Worm (Caenorhabditis elegans) whole organism, dauer: ENCODE measurements around the gene pigg-1.

Experiments used
- unc-62 ChIP-seq: sonication (generic microtip); optimal IDR thresholded peaks from 2 replicates; lab custom pipeline; 2017; ENCODE audit warnings: missing biosample characterization, missing genetic modification reagents, missing genetic modification characterization

pigg-1 gene

DNA sequence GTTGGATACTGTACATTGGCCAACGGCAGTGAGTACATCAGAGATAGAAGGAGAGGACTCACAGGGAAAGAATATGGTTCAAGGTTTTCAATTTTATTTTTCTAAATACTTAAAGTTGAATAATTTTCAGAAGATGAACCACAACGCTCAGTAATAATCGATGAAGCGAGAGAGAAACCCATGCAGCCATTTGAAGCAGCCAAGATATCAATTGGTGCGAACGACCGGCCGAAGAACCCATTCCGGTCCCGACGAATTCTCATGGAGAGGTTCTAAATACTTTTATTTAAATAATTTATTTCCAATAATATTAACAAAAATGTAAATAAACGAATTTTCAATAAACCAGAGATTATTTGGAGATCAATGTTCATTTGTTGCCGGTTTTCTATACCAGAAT lies at the start of gene pigg-1:
Gene pigg-1 (minus strand): TSS at position 101 of the 400 bp plus-strand sequence.
- no peak for TF ChIP-seq unc-62 (GFP tag; lab: Kevin White, UChicago)

ce11 chrII:8648843-8649242 lies 48.8 kb upstream of the pigg-1 start:
- no peak for TF ChIP-seq unc-62 (GFP tag; lab: Kevin White, UChicago)

DNA sequence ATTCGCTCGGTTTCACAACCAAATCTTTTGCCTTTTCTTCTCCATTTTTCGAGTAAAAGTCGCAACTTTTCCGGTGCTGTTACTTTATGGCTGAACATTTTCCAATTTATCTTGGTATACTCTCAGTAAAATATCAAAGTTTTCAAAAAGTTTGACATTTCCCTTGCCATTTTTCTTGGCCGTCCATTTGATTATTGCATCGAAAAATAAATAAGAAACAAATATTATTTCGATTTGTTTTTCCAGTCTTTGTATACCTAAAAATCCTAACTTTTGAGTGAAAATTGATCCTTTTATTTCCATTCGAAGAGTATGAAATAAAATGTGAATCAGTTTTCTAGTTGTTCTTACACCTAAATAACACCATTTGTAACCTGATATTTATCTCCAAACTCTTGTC lies 46.4 kb upstream of the pigg-1 start:
- TF ChIP-seq unc-62 (GFP tag; lab: Kevin White, UChicago): no peak

DNA sequence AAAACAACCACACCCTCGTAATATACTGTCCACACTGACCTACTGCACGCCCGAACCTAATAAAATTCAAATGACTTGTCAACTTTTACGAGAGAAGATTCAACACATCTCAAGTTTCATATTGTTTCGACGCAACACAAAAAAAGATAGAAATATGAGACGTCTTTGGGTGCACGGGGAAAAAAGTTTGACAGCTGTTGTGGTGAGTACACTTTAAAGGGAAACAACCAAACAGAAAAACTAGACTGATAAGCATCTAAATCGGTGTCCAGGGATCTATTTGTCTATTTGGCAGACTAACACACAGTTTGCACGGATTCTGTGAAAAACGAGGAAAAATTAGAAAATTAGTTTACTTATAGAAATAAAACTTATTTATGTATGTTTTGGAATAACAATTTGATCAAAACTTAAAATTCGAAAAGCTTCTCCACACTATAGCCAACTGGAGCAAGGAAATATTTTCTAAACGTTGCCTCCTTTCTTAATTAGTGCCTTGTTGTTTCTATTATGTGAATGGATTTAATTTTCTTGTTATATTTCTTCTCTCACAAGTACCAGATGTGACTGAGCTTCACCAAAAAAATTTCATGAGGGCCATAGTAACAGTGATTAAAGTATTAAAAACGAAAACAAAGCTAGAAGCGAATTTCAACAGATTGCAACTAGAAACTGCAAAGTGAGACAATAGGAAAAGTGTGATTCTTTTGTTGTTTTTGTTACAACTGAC lies 43.7 kb upstream of the pigg-1 start:
- TF ChIP-seq unc-62 (GFP tag; lab: Kevin White, UChicago): no peak

- no peak for TF ChIP-seq unc-62 (GFP tag; lab: Kevin White, UChicago)
Observed at ce11 chrII:8642376-8642775, 42.3 kb upstream of the pigg-1 start.

- TF ChIP-seq unc-62 (GFP tag; lab: Kevin White, UChicago): no peak
Observed at ce11 chrII:8641131-8641530, 41.1 kb upstream of the pigg-1 start, which contains the start of gene D2085.7. Gene D2085.7, plus strand, starts transcription at chrII:8641381.

- TF ChIP-seq unc-62 (GFP tag; lab: Kevin White, UChicago): no peak
Observed at ce11 chrII:8640503-8640902, 40.4 kb upstream of the pigg-1 start.

DNA sequence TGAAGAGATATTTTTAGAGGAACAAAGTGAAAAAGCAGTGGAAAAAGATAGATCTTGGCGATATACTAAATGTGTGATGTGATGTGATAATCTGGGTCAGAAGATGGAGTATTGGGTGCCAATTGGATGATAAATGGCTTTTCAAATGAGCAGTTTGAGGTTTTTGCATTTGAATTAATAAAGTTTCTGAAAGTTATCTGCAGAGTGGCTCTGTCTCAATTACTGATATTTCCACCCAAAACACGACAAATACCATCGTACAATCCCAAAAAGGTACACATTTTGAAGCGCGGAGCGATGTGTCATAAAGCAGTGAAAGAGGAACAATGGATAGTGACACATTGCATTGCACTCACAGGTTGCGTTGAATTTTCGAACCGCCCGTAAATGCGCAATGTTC lies 39.5 kb upstream of the pigg-1 start:
- no peak for TF ChIP-seq unc-62 (GFP tag; lab: Kevin White, UChicago)

ce11 chrII:8637615-8638014 lies 37.5 kb upstream of the pigg-1 start, which contains the start of gene vab-9:
Gene vab-9, minus strand, starts transcription at chrII:8637715.
- TF ChIP-seq unc-62 (GFP tag; lab: Kevin White, UChicago): no peak

ce11 chrII:8634386-8634785 lies 34.3 kb upstream of the pigg-1 start, which contains the start of gene cutl-12:
Gene cutl-12, minus strand, starts transcription at chrII:8634486.
- no peak for TF ChIP-seq unc-62 (GFP tag; lab: Kevin White, UChicago)

DNA sequence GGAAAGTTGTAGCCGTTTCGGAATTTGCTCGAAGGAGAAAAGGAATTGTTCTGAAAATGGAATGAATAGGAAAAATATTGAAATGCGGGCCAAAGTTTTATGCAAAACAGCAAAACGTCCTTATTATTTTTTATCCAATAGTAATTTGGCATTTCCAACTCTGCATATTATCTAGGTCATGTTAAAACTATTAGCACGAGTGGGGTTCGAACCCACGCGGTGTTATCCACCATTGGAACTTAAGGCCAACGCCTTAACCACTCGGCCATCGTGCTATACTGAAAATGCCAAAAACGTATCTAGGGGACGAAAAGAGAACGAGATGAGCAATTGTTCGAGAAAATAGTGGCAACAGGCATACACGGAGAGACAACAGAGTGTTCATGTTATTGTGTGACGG lies 31.7 kb upstream of the pigg-1 start:
- no peak for TF ChIP-seq unc-62 (GFP tag; lab: Kevin White, UChicago)

DNA sequence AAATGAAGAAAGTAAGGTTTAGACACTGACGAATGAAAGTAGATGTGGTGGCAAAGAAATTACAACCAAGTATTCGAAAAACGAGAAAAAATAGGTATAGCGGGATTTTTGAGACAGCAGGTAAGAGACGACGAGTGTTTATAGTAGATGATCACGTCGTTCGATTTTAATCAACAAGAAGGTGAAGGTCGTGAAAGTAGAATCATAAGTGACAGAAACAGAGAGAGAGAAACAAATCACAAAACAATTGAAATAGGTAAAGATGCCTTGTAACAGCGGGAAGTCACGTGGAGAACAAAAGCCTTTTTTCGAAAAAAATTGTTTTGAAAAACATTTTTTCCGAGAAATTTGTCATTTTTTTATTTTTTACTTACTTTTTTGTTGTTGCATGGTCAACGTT lies 30.0 kb upstream of the pigg-1 start, which contains the start of gene T22C8.6:
Gene T22C8.6 (minus strand): TSS at position 194 of the 400 bp plus-strand sequence.
- TF ChIP-seq unc-62 (GFP tag; lab: Kevin White, UChicago): no peak

- TF ChIP-seq unc-62 (GFP tag; lab: Kevin White, UChicago): no peak
Observed at ce11 chrII:8627907-8628306, 27.8 kb upstream of the pigg-1 start.

DNA sequence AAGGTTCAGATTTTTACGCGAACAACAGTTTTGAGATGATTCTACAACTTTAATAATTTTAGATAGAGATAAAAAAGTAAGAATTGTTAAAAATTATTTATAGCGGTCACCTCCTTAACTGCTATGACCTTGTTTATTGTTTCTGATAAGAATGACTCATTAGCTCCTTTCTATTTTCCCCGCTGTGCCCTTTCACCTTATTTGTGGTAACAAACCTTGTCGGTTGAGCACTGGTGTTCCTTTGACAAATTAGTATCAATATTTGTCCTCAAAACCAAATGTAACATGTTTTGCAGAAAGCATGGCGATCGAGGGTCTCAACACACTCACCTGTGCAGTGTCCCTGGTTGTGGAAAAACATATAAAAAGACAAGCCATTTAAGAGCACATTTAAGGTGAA lies 26.5 kb upstream of the pigg-1 start:
- no peak for TF ChIP-seq unc-62 (GFP tag; lab: Kevin White, UChicago)

- TF ChIP-seq unc-62 (GFP tag; lab: Kevin White, UChicago): no peak
Observed at ce11 chrII:8625163-8625562, 25.1 kb upstream of the pigg-1 start, which contains the start of gene sptf-2. Gene sptf-2, plus strand, starts transcription at chrII:8625459.

- no peak for TF ChIP-seq unc-62 (GFP tag; lab: Kevin White, UChicago)
Observed at ce11 chrII:8623396-8623795, 23.3 kb upstream of the pigg-1 start, which contains the start of gene T22C8.4. Gene T22C8.4, minus strand, starts transcription at chrII:8623496.

- no peak for TF ChIP-seq unc-62 (GFP tag; lab: Kevin White, UChicago)
Observed at ce11 chrII:8621883-8622282, 21.8 kb upstream of the pigg-1 start, which contains the start of gene T22C8.3. Gene T22C8.3, minus strand, starts transcription at chrII:8621983.
